Fruit fly (Drosophila melanogaster): Measurements from ENCODE around the gene slp2.

Gene slp2

dm6 chr2L:3827406-3828133 lies 9.1 kb upstream of the slp2 start (continued):
- TF ChIP-seq dm (GFP tag; optimal IDR thresholded peaks at IDR 0.05), result peak; percentile 12
- TF ChIP-seq CG10321 (GFP tag; IDR thresholded peaks at IDR 0.05), result no peak
- TF ChIP-seq CG2120 (GFP tag; optimal IDR thresholded peaks at IDR 0.05), result no peak
- TF ChIP-seq CG6689 (GFP tag; IDR thresholded peaks at IDR 0.05), result peak; percentile 72
- TF ChIP-seq Mad (GFP tag; optimal IDR thresholded peaks at IDR 0.05), result peak; percentile 27
- TF ChIP-seq fru (optimal IDR thresholded peaks at IDR 0.05), result no peak
- TF ChIP-seq sens-2 (GFP tag; IDR thresholded peaks at IDR 0.05), result peak; percentile 72
- TF ChIP-seq CG10147 (GFP tag; optimal IDR thresholded peaks at IDR 0.05), result no peak
- TF ChIP-seq gt (GFP tag; IDR thresholded peaks at IDR 0.05), result no peak
- TF ChIP-seq YL-1 (GFP tag; optimal IDR thresholded peaks at IDR 0.05), result peak; percentile 13
- TF ChIP-seq CG4360 (GFP tag; IDR thresholded peaks at IDR 0.05), result peak; percentile 38; the same call in 1 of the 2 replicates
- no peak for TF ChIP-seq Drgx (GFP tag; IDR thresholded peaks at IDR 0.05)
- no peak for TF ChIP-seq NK7.1 (GFP tag; optimal IDR thresholded peaks at IDR 0.05)
- TF ChIP-seq Opbp (GFP tag; IDR thresholded peaks at IDR 0.05; ENCODE audit: partially characterized antibody), result no peak
- no peak for TF ChIP-seq CG11456 (GFP tag; IDR thresholded peaks at IDR 0.05)
- peak in 1 of 2 experiments; percentile 80 for TF ChIP-seq tll (GFP tag; optimal IDR thresholded peaks at IDR 0.05)
- TF ChIP-seq sna (GFP tag; IDR thresholded peaks at IDR 0.05; ENCODE audit: partially characterized antibody), result no peak
- no peak for TF ChIP-seq CG6765 (GFP tag; optimal IDR thresholded peaks at IDR 0.05)
- peak; percentile 40 for TF ChIP-seq CG18599 (GFP tag; optimal IDR thresholded peaks at IDR 0.05)
- TF ChIP-seq Nf-YC (tag; optimal IDR thresholded peaks at IDR 0.05), result no peak
- no peak for TF ChIP-seq Fer1 (GFP tag; optimal IDR thresholded peaks at IDR 0.05)
- peak; percentile 41 for TF ChIP-seq bcd (GFP tag; optimal IDR thresholded peaks at IDR 0.05)
- TF ChIP-seq CG9609 (GFP tag; optimal IDR thresholded peaks at IDR 0.05), result peak; percentile 16
- TF ChIP-seq CG3726 (GFP tag; IDR thresholded peaks at IDR 0.05), result no peak
- TF ChIP-seq Max (GFP tag; optimal IDR thresholded peaks at IDR 0.05), result peak; percentile 46
- TF ChIP-seq tin (GFP tag; optimal IDR thresholded peaks at IDR 0.05), result peak; percentile 71
- TF ChIP-seq CG31441 (GFP tag; IDR thresholded peaks at IDR 0.05), result peak; percentile 89
- no peak for TF ChIP-seq CTCF (GFP tag; optimal IDR thresholded peaks at IDR 0.05)
- TF ChIP-seq Gug (GFP tag; IDR thresholded peaks at IDR 0.05), result no peak
- no peak for TF ChIP-seq CG9876 (GFP tag; optimal IDR thresholded peaks at IDR 0.05)
- peak; percentile 9 for TF ChIP-seq Sry-δ (GFP tag; optimal IDR thresholded peaks at IDR 0.05)
- TF ChIP-seq CG15269 (tag; optimal IDR thresholded peaks at IDR 0.05), result no peak
- no peak for TF ChIP-seq eyg (GFP tag; optimal IDR thresholded peaks at IDR 0.05)
- TF ChIP-seq CrebB (tag; optimal IDR thresholded peaks at IDR 0.05), result peak; percentile 7
- TF ChIP-seq caup (GFP tag; optimal IDR thresholded peaks at IDR 0.05; ENCODE audit: severe bottlenecking), result no peak
- TF ChIP-seq CG17361 (GFP tag; IDR thresholded peaks at IDR 0.05), result peak; percentile 94
- no peak for TF ChIP-seq HLH4C (GFP tag; IDR thresholded peaks at IDR 0.05; ENCODE audit: partially characterized antibody)
- peak; percentile 75 for TF ChIP-seq Med (GFP tag)
- no peak for TF ChIP-seq prd (optimal IDR thresholded peaks at IDR 0.05)
- TF ChIP-seq prd (GFP tag; IDR thresholded peaks at IDR 0.05), result peak; percentile 88
- no peak for TF ChIP-seq maf-S (GFP tag; optimal IDR thresholded peaks at IDR 0.05)
- TF ChIP-seq CG2129 (GFP tag; IDR thresholded peaks at IDR 0.05; ENCODE audit: partially characterized antibody), result no peak
- TF ChIP-seq MESR4 (GFP tag; optimal IDR thresholded peaks at IDR 0.05), result no peak
- TF ChIP-seq insv (GFP tag; optimal IDR thresholded peaks at IDR 0.05), result no peak
- peak; percentile 67 for TF ChIP-seq Camta (GFP tag; optimal IDR thresholded peaks at IDR 0.05)
- TF ChIP-seq sc (optimal IDR thresholded peaks at IDR 0.05), result no peak
- peak; percentile 66 for TF ChIP-seq sc (GFP tag; optimal IDR thresholded peaks at IDR 0.05)
- TF ChIP-seq Adf1 (GFP tag; IDR thresholded peaks at IDR 0.05), result no peak
- no peak for TF ChIP-seq sug (tag; optimal IDR thresholded peaks at IDR 0.05)
- TF ChIP-seq kah (GFP tag; optimal IDR thresholded peaks at IDR 0.05), result no peak
- TF ChIP-seq unc-4 (GFP tag; IDR thresholded peaks at IDR 0.05; ENCODE audit: partially characterized antibody), result no peak
